Worm (Caenorhabditis elegans) whole organism, late embryonic: ENCODE results near the gene lip-1.

ENCODE experiments used
- C08G9.2 ChIP-seq: sonication (generic microtip); optimal IDR thresholded peaks from 2 replicates; lab custom pipeline; 2016; ENCODE audit warnings: mild to moderate bottlenecking, missing genetic modification characterization, moderate library complexity, missing compliant biosample characterization
- F13H6.1 ChIP-seq: sonication (generic microtip); optimal IDR thresholded peaks from 2 replicates; lab custom pipeline; 2016; ENCODE audit warnings: missing genetic modification characterization, missing compliant biosample characterization
- K02D7.2 ChIP-seq: sonication (generic microtip); optimal IDR thresholded peaks from 2 replicates; lab custom pipeline; 2017; ENCODE audit warnings: mild to moderate bottlenecking, missing genetic modification characterization, missing compliant biosample characterization
- T23F11.4 ChIP-seq: fragments of 200-800 bp; sonication (Bioruptor generic); optimal IDR thresholded peaks from 2 replicates; lab custom pipeline; 2018; ENCODE audit warnings: mild to moderate bottlenecking, missing genetic modification characterization, missing compliant biosample characterization
- Y22D7AL.16 ChIP-seq: sonication (generic microtip); optimal IDR thresholded peaks from 2 replicates; lab custom pipeline; 2016; ENCODE audit warnings: missing genetic modification characterization, missing compliant biosample characterization
- ceh-14 ChIP-seq: sonication (generic microtip); optimal IDR thresholded peaks from 2 replicates; lab custom pipeline; 2016; ENCODE audit warnings: missing genotype, missing genetic modification characterization, missing compliant biosample characterization
- ceh-18 ChIP-seq: sonication (generic microtip); optimal IDR thresholded peaks from 2 replicates; lab custom pipeline; 2016; ENCODE audit warnings: missing genetic modification characterization, missing compliant biosample characterization
- ceh-19 ChIP-seq: fragments of 200-800 bp; sonication (Bioruptor generic); optimal IDR thresholded peaks from 2 replicates; lab custom pipeline; 2018; ENCODE audit warnings: mild to moderate bottlenecking, missing genetic modification characterization, missing compliant biosample characterization
- ceh-22 ChIP-seq: sonication (generic microtip); optimal IDR thresholded peaks from 2 replicates; lab custom pipeline; 2017; ENCODE audit warnings: missing biosample characterization, missing genetic modification characterization
- ceh-24 ChIP-seq: sonication (generic microtip); optimal IDR thresholded peaks from 2 replicates; lab custom pipeline; 2016; ENCODE audit warnings: mild to moderate bottlenecking, missing genetic modification characterization, missing compliant biosample characterization
- ceh-30 ChIP-seq: fragments of 150-350 bp; optimal IDR thresholded peaks from 2 replicates; lab custom pipeline; 2014; ENCODE audit warnings: missing biosample characterization, missing genetic modification characterization
- ceh-31 ChIP-seq: sonication (generic microtip); optimal IDR thresholded peaks from 2 replicates; lab custom pipeline; 2016; ENCODE audit warnings: missing genetic modification characterization, missing compliant biosample characterization
- ceh-34 ChIP-seq: sonication (generic microtip); optimal IDR thresholded peaks from 2 replicates; lab custom pipeline; 2016; ENCODE audit warnings: mild to moderate bottlenecking, missing genetic modification characterization, missing compliant biosample characterization
- ceh-6 ChIP-seq: fragments of 200-800 bp; sonication (Bioruptor generic); optimal IDR thresholded peaks from 2 replicates; lab custom pipeline; 2018; ENCODE audit warnings: mild to moderate bottlenecking, missing genetic modification characterization, missing compliant biosample characterization
- ceh-9 ChIP-seq: sonication (generic microtip); optimal IDR thresholded peaks from 2 replicates; lab custom pipeline; 2016; ENCODE audit warnings: mild to moderate bottlenecking, missing genetic modification characterization, inconsistent platforms, missing compliant biosample characterization
- che-1 ChIP-seq: sonication (generic microtip); optimal IDR thresholded peaks from 2 replicates; lab custom pipeline; 2016; ENCODE audit warnings: mild to moderate bottlenecking, missing genetic modification characterization, missing compliant biosample characterization
- dmd-4 ChIP-seq: sonication (generic microtip); optimal IDR thresholded peaks from 2 replicates; lab custom pipeline; 2016; ENCODE audit warnings: borderline replicate concordance, missing genetic modification characterization, missing compliant biosample characterization
- dve-1 ChIP-seq: sonication (generic microtip); optimal IDR thresholded peaks from 2 replicates; lab custom pipeline; 2017; ENCODE audit warnings: antibody characterized with exemption, mild to moderate bottlenecking, missing genetic modification characterization, missing compliant biosample characterization
- elt-4 ChIP-seq: sonication (generic microtip); optimal IDR thresholded peaks from 2 replicates; lab custom pipeline; 2016; ENCODE audit warnings: missing genetic modification characterization, missing compliant biosample characterization
- fkh-10 ChIP-seq: fragments of 150-350 bp; optimal IDR thresholded peaks from 2 replicates; lab custom pipeline; 2014; ENCODE audit warnings: missing biosample characterization, missing genetic modification reagents, missing genetic modification characterization
- fkh-6 ChIP-seq: sonication (generic microtip); optimal IDR thresholded peaks from 2 replicates; lab custom pipeline; 2016; ENCODE audit warnings: missing genetic modification characterization, missing compliant biosample characterization
- gmeb-2 ChIP-seq: sonication (generic microtip); optimal IDR thresholded peaks from 2 replicates; lab custom pipeline; 2016; ENCODE audit warnings: missing genetic modification characterization, inconsistent platforms, missing compliant biosample characterization
- hlh-15 ChIP-seq: sonication (generic microtip); optimal IDR thresholded peaks from 2 replicates; lab custom pipeline; 2016; ENCODE audit warnings: missing genetic modification characterization, missing compliant biosample characterization
- hlh-30 ChIP-seq: sonication (generic microtip); optimal IDR thresholded peaks from 2 replicates; lab custom pipeline; 2017; ENCODE audit warnings: antibody characterized with exemption, missing genetic modification characterization, missing compliant biosample characterization; ENCODE audit not compliant: insufficient read depth
- lim-6 ChIP-seq: sonication (generic microtip); optimal IDR thresholded peaks from 2 replicates; lab custom pipeline; 2016; ENCODE audit warnings: missing genetic modification characterization, missing compliant biosample characterization
- nfya-1 ChIP-seq: sonication (generic microtip); optimal IDR thresholded peaks from 2 replicates; lab custom pipeline; 2017; ENCODE audit warnings: missing genetic modification characterization, mild to moderate bottlenecking, missing compliant biosample characterization, antibody characterized with exemption, moderate library complexity
- npax-4 ChIP-seq: sonication (generic microtip); optimal IDR thresholded peaks from 2 replicates; lab custom pipeline; 2016; ENCODE audit warnings: missing genetic modification characterization, missing compliant biosample characterization
- pag-3 ChIP-seq: sonication (generic microtip); optimal IDR thresholded peaks from 2 replicates; lab custom pipeline; 2016; ENCODE audit warnings: missing compliant biosample characterization, missing genetic modification characterization, borderline replicate concordance
- pax-1 ChIP-seq: fragments of 150-350 bp; optimal IDR thresholded peaks from 2 replicates; lab custom pipeline; 2014; ENCODE audit warnings: missing biosample characterization, missing genetic modification characterization
- pros-1 ChIP-seq: fragments of 150-350 bp; optimal IDR thresholded peaks from 2 replicates; lab custom pipeline; 2014; ENCODE audit warnings: missing biosample characterization, missing genetic modification reagents, missing genetic modification characterization
- ref-2 ChIP-seq: sonication (generic microtip); optimal IDR thresholded peaks from 2 replicates; lab custom pipeline; 2016; ENCODE audit warnings: missing genetic modification characterization, missing compliant biosample characterization
- rnt-1 ChIP-seq: sonication (generic microtip); optimal IDR thresholded peaks from 2 replicates; lab custom pipeline; 2016; ENCODE audit warnings: missing genetic modification characterization, missing compliant biosample characterization
- sdc-2 ChIP-seq: sonication (generic microtip); optimal IDR thresholded peaks from 2 replicates; lab custom pipeline; 2016; ENCODE audit warnings: missing genotype, missing genetic modification characterization, missing compliant biosample characterization
- sox-2 ChIP-seq: fragments of 200-800 bp; sonication (Bioruptor generic); IDR thresholded peaks from 2 replicates; pipeline ENCODE4 v1.3.6; 2022; ENCODE audit warnings: missing genetic modification reagents, missing genetic modification characterization, missing compliant biosample characterization
- syd-9 ChIP-seq: sonication (generic microtip); optimal IDR thresholded peaks from 2 replicates; lab custom pipeline; 2016; ENCODE audit warnings: mild to moderate bottlenecking, missing genetic modification characterization, moderate library complexity, missing compliant biosample characterization
- tbx-2 ChIP-seq: sonication (generic microtip); optimal IDR thresholded peaks from 2 replicates; lab custom pipeline; 2016; ENCODE audit warnings: missing genetic modification characterization, missing compliant biosample characterization
- tbx-7 ChIP-seq: sonication (generic microtip); optimal IDR thresholded peaks from 2 replicates; lab custom pipeline; 2016; ENCODE audit warnings: missing genotype, missing genetic modification characterization, missing compliant biosample characterization
- unc-3 ChIP-seq, 2 experiments: fragments of 200-800 bp in 1 of 2; sonication (Bioruptor generic) in 1 of 2; sonication (generic microtip) in 1 of 2; conservative IDR thresholded peaks in 1 of 2; optimal IDR thresholded peaks in 1 of 2; 2 replicates each; pipeline versions ENCODE4 v1.3.6 to Lab custom; 2016 to 2022; ENCODE audit warnings: missing compliant biosample characterization in 2 of 2, missing genetic modification characterization in 2 of 2, missing genetic modification reagents in 1 of 2
- unc-42 ChIP-seq: sonication (generic microtip); optimal IDR thresholded peaks from 2 replicates; lab custom pipeline; 2016; ENCODE audit warnings: missing genotype, missing genetic modification characterization, missing compliant biosample characterization
- unc-55 ChIP-seq: sonication (generic microtip); optimal IDR thresholded peaks from 2 replicates; lab custom pipeline; 2017; ENCODE audit warnings: missing biosample characterization, missing genetic modification reagents, missing genetic modification characterization
- unc-86 ChIP-seq: sonication (generic microtip); optimal IDR thresholded peaks from 2 replicates; lab custom pipeline; 2016; ENCODE audit warnings: missing genetic modification characterization, missing compliant biosample characterization
- zip-5 ChIP-seq: sonication (generic microtip); optimal IDR thresholded peaks from 2 replicates; lab custom pipeline; 2016; ENCODE audit warnings: missing genetic modification characterization, missing compliant biosample characterization

lip-1 gene

DNA sequence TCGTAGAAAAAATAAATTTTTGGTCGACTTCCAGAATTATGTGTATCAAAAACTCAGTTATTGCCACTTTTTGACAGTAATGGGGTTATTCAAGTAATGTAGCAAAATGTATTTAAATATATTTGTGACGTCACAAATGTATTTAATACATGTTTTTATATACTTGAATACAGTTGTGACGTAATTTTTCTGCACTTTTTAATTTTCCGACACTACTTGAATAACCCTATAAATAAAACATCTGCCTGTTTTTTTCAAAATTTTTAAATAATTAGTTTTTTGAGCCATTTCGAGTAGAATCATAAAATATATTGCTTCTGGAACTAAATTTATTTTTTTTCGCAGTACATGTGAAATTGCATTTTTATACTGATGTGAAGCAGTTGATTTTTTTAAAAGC is 39.5 kb upstream of the lip-1 start:
- TF ChIP-seq sox-2 (GFP tag; lab: Robert Waterston, UW), result no peak
- TF ChIP-seq F13H6.1 (tag; lab: Kevin White, UChicago), result no peak
- no peak for TF ChIP-seq K02D7.2 (tag; lab: Kevin White, UChicago)
- TF ChIP-seq T23F11.4 (GFP tag; lab: Kevin White, UChicago), result no peak
- no peak for TF ChIP-seq ceh-30
- no peak for TF ChIP-seq che-1
- TF ChIP-seq Y22D7AL.16 (tag; lab: Kevin White, UChicago), result no peak
- no peak for TF ChIP-seq dmd-4 (tag; lab: Kevin White, UChicago)
- no peak for TF ChIP-seq unc-86
- TF ChIP-seq hlh-30 (tag; lab: Kevin White, UChicago), result no peak
- no peak for TF ChIP-seq hlh-15 (tag; lab: Kevin White, UChicago)
- TF ChIP-seq, all 69 proteins: peak for 0

DNA sequence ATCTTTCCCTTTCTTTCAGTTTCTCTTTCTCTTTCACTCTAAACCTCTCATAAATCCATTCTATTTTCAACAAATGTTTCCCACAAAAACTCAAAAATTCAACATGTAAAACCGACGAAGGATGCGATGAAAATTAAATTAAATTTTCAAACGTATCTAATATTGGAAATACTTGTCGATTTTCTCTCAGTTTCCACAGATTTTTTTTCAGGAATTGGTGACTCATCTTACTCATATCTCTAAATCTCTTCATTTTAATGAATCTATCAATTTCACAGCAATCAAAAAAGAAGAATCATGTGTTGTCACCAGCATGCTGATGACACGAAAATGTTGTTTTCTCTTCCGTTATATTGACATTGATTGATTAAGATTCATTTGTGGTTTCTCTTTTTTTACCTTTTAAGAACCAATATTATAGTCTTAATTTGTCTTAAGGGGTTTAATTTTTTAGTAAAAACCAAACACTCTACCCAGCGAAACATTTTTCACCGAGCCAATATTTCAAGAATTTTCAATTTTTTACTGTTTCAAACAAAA is 38.9 kb upstream of the lip-1 start:
- TF ChIP-seq pros-1 (tag; lab: Kevin White, UChicago) (no peak), rnt-1 (tag; lab: Kevin White, UChicago) (peak; percentile 0), ceh-22 (tag; lab: Kevin White, UChicago) (no peak)

DNA sequence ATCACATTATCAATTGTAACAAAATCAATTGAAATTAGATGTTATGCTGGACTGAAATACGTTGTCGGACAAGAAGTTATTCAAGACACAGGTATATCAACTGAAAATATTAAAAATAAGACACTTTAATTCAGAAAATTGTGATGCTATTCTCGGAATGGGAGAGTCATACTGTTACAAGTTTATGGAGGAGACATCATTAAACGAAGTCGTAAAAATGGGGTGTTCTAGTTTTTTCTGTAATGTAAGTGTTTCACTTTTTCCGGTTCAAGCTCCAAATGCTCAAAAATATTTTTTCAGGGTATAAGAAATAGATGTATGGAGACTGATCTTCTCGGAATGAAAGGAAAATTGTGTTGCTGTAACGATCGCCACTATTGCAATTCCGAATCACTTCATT is 37.9 kb upstream of the lip-1 start, which contains the start of gene C17H12.37:
C17H12.37 (plus strand) TSS at position 301 of the 400 bp plus-strand sequence.
- TF ChIP-seq nfya-1 (tag; lab: Kevin White, UChicago) (no peak), ceh-19 (no peak), ceh-9 (tag; lab: Kevin White, UChicago) (no peak), gmeb-2 (tag; lab: Kevin White, UChicago) (no peak), unc-3 (GFP tag; conservative IDR thresholded peaks at IDR 0.05; lab: Robert Waterston, UW) (no peak), unc-3 (tag; optimal IDR thresholded peaks at IDR 0.05; lab: Kevin White, UChicago) (no peak), pros-1 (tag; lab: Kevin White, UChicago) (no peak), ceh-24 (tag; lab: Kevin White, UChicago) (no peak), Y22D7AL.16 (tag; lab: Kevin White, UChicago) (no peak), ceh-14 (tag; lab: Kevin White, UChicago) (no peak), pax-1 (tag; lab: Kevin White, UChicago) (no peak), rnt-1 (tag; lab: Kevin White, UChicago) (no peak), tbx-7 (tag; lab: Kevin White, UChicago) (no peak), dve-1 (tag; lab: Kevin White, UChicago) (no peak), fkh-6 (tag; lab: Kevin White, UChicago) (no peak), zip-5 (no peak)

DNA sequence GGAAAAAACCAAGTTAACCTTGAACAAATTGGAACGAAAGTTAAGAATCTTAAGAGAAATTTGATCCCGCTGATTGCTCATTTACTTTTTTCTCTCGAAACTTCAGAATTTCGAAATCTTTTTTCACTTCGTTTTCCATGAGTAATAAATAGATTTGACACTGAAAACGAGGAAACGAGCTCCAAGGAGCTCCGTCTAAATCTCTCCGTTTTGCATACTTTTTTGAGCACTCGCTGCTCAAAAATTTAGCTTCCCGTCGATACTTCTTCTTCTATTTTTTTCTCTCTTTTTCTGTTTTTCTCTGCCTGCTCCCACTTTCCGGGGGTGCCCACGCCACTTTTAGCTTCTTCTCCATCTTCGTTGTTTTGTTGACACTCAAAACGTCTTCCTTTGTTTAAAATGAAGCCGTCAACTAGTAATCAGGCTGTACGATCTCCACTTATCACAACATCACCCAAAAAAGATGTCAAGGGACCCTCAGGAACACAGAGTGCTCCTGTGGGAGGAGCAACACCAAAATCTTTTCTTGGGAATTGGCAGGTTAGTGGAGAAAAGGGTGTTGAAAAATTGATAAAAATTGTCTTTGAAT is 36.2 kb upstream of the lip-1 start, which contains the start of gene C17H12.10:
C17H12.10 (plus strand) TSS at position 325 of the 589 bp plus-strand sequence.
- peak; percentile 13 for TF ChIP-seq ceh-31 (tag; lab: Kevin White, UChicago)
- TF ChIP-seq ceh-6 (GFP tag; lab: Kevin White, UChicago), result no peak
- no peak for TF ChIP-seq unc-55 (GFP tag; lab: Kevin White, UChicago)
- peak; percentile 86 for TF ChIP-seq unc-42
- no peak for TF ChIP-seq ceh-24 (tag; lab: Kevin White, UChicago)
- TF ChIP-seq ceh-18 (tag; lab: Kevin White, UChicago), result peak; percentile 15
- TF ChIP-seq elt-4 (tag; lab: Kevin White, UChicago), result no peak
- no peak for TF ChIP-seq npax-4 (tag; lab: Kevin White, UChicago)

DNA sequence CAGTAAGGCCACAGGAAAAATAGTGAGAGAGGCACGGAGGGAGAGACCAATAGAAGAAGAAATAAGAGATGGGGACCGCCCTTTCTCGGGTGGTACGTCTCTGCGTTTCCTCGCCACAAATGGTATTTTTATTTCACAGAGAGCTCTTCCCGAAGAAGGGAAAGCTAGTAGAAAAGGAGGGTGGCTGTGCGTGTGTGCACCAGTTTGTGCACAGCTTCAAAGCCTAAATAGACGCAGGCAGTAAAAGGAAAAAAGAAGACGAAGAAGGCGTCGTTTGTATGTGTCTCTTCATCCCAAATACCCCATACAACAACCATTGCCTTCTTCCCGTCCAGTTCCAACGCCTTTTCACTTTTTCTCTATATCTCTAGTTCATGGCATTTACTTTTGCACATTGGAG is 33.0 kb upstream of the lip-1 start:
- TF ChIP-seq zip-5 (no peak), sdc-2 (tag; lab: Kevin White, UChicago) (peak; percentile 42), ceh-19 (peak; percentile 75), ceh-34 (tag; lab: Kevin White, UChicago) (peak; percentile 82), ceh-18 (tag; lab: Kevin White, UChicago) (no peak), nfya-1 (tag; lab: Kevin White, UChicago) (peak; percentile 70), lim-6 (tag; lab: Kevin White, UChicago) (no peak), ceh-14 (tag; lab: Kevin White, UChicago) (peak; percentile 29), syd-9 (tag; lab: Kevin White, UChicago) (peak; percentile 52), tbx-2 (tag; lab: Kevin White, UChicago) (peak; percentile 54), ceh-31 (tag; lab: Kevin White, UChicago) (peak; percentile 86), C08G9.2 (peak; percentile 3), ref-2 (tag; lab: Kevin White, UChicago) (peak; percentile 68), fkh-10 (GFP tag; lab: Kevin White, UChicago) (peak; percentile 26), pag-3 (no peak), unc-42 (peak; percentile 59)
